Worm (Caenorhabditis elegans) whole organism, L4/young adult: ENCODE data around the gene F45F2.9.

Source experiments
- W03F9.2 ChIP-seq: fragments of 150-350 bp; optimal IDR thresholded peaks from 2 replicates; lab custom pipeline; 2014; ENCODE audit warnings: missing biosample characterization, missing genetic modification characterization
- dao-5 ChIP-seq: sonication (generic microtip); optimal IDR thresholded peaks from 2 replicates; lab custom pipeline; 2016; ENCODE audit warnings: missing genotype, missing genetic modification characterization, moderate library complexity, missing compliant biosample characterization

DNA sequence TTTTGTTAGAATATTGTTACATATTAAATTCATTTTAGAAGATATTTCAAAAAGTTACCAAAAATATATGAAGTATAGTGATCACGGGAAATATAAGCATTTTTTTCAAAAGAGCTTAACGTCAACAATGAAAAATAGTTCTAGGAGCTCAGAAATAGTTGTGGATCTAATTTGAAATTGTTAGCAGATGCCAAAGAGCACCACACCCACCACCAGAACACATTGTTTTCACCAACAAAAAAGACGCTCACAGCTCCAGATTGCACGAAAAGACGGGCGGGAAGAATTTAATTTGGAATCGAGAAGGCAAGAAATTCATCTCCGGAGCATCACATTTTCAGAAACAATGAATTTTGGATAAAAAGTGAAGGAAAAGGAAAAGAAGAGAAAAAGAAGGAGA is 42.4 kb downstream of the F45F2.9 start, which contains the start of gene gplb-1:
- TF ChIP-seq dao-5 (tag; lab: Kevin White, UChicago): no peak
- TF ChIP-seq W03F9.2: no peak
